Worm (Caenorhabditis elegans): ENCODE measurements around the gene dsh-1.

- TF ChIP-seq unc-62 (GFP tag; optimal IDR thresholded peaks at IDR 0.05) (no peak), pha-4 (tag; optimal IDR thresholded peaks at IDR 0.05) (no peak)
Observed at ce11 chrII:5225284-5225683, at the start of gene dsh-1.

Measured in whole organism, young adult.